Fruit fly (Drosophila melanogaster): ENCODE data around the gene CG32037.
A peak's percentile ranks its signal among the peaks of the same experiment; 100 is the strongest.

CG32037 gene

dm6 chr3L:9508653-9509036 is 16.6 kb upstream of the CG32037 start (continued):
- peak; percentile 84 for TF ChIP-seq CG2712 (tag; optimal IDR thresholded peaks at IDR 0.05)
- TF ChIP-seq Max (GFP tag; optimal IDR thresholded peaks at IDR 0.05), result no peak
- no peak for TF ChIP-seq kay (GFP tag; optimal IDR thresholded peaks at IDR 0.05)
- no peak for TF ChIP-seq CG10462 (GFP tag; optimal IDR thresholded peaks at IDR 0.05)
- peak; percentile 28; the same call in 1 of the 3 replicates for TF ChIP-seq zfh1 (GFP tag; IDR thresholded peaks at IDR 0.05)
- no peak for TF ChIP-seq disco-r (GFP tag; optimal IDR thresholded peaks at IDR 0.05)
- no peak for TF ChIP-seq Mes4 (GFP tag; optimal IDR thresholded peaks at IDR 0.05)
- TF ChIP-seq ara (GFP tag; IDR thresholded peaks at IDR 0.05), result no peak
- peak; percentile 67 for TF ChIP-seq fd96Cb (tag; optimal IDR thresholded peaks at IDR 0.05)
- peak; percentile 68 for TF ChIP-seq CG8924 (tag; optimal IDR thresholded peaks at IDR 0.05)
- TF ChIP-seq CG11723 (GFP tag; optimal IDR thresholded peaks at IDR 0.05), result peak; percentile 15
- TF ChIP-seq CG1024 (GFP tag; IDR thresholded peaks at IDR 0.05), result no peak
- TF ChIP-seq sc (optimal IDR thresholded peaks at IDR 0.05), result no peak
- TF ChIP-seq sc (GFP tag; optimal IDR thresholded peaks at IDR 0.05), result peak; percentile 32
- TF ChIP-seq hkb (optimal IDR thresholded peaks at IDR 0.05), result no peak
- peak; percentile 54 for TF ChIP-seq hkb (GFP tag; IDR thresholded peaks at IDR 0.05)
- peak; percentile 19 for TF ChIP-seq BtbVII (GFP tag; optimal IDR thresholded peaks at IDR 0.05)
- TF ChIP-seq salm (tag; optimal IDR thresholded peaks at IDR 0.05), result peak; percentile 56
- peak; percentile 72 for TF ChIP-seq Blimp-1 (GFP tag; optimal IDR thresholded peaks at IDR 0.05)
- TF ChIP-seq Hr3 (GFP tag; optimal IDR thresholded peaks at IDR 0.05), result peak; percentile 53
- no peak for TF ChIP-seq cas (GFP tag; IDR thresholded peaks at IDR 0.05)
- no peak for TF ChIP-seq CG16813 (GFP tag; IDR thresholded peaks at IDR 0.05; ENCODE audit: partially characterized antibody)
- TF ChIP-seq CG10209 (GFP tag; optimal IDR thresholded peaks at IDR 0.05), result peak; percentile 49
- no peak for TF ChIP-seq CG10543 (GFP tag; optimal IDR thresholded peaks at IDR 0.05)
- TF ChIP-seq CG17328 (GFP tag; IDR thresholded peaks at IDR 0.05), result peak; percentile 61
- TF ChIP-seq tna (GFP tag; IDR thresholded peaks at IDR 0.05; ENCODE audit: partially characterized antibody), result no peak
- TF ChIP-seq wor (GFP tag; IDR thresholded peaks at IDR 0.05), result no peak
- peak; percentile 53 for TF ChIP-seq Ssrp (tag; optimal IDR thresholded peaks at IDR 0.05)
- peak; percentile 37 for TF ChIP-seq CG18599 (GFP tag; optimal IDR thresholded peaks at IDR 0.05)
- peak; percentile 69 for TF ChIP-seq Sox102F (GFP tag; optimal IDR thresholded peaks at IDR 0.05)
- TF ChIP-seq croc (GFP tag; conservative IDR thresholded peaks at IDR 0.05), result peak; percentile 32; the same call in 1 of the 3 replicates
- peak; percentile 44 for TF ChIP-seq lmd (GFP tag; IDR thresholded peaks at IDR 0.05)
- no peak for TF ChIP-seq p53 (GFP tag; optimal IDR thresholded peaks at IDR 0.05)
- no peak for TF ChIP-seq kah (GFP tag; optimal IDR thresholded peaks at IDR 0.05)
- peak; percentile 83 for TF ChIP-seq CG18262 (tag; optimal IDR thresholded peaks at IDR 0.05)
- TF ChIP-seq CG5180 (GFP tag; optimal IDR thresholded peaks at IDR 0.05), result peak; percentile 13
- no peak for TF ChIP-seq Hand (GFP tag; optimal IDR thresholded peaks at IDR 0.05)
- TF ChIP-seq CG6654 (GFP tag; optimal IDR thresholded peaks at IDR 0.05), result no peak
- TF ChIP-seq CG15514 (GFP tag; optimal IDR thresholded peaks at IDR 0.05), result no peak
- TF ChIP-seq Hr78 (GFP tag; optimal IDR thresholded peaks at IDR 0.05), result peak in 1 of 2 experiments; percentile 20
- TF ChIP-seq shn (GFP tag; optimal IDR thresholded peaks at IDR 0.05), result no peak
- TF ChIP-seq MBD-R2 (GFP tag; IDR thresholded peaks at IDR 0.05), result no peak
- TF ChIP-seq CG3065 (GFP tag; optimal IDR thresholded peaks at IDR 0.05), result no peak
- peak; percentile 31 for TF ChIP-seq scrt (GFP tag; optimal IDR thresholded peaks at IDR 0.05)
- TF ChIP-seq Atf6 (GFP tag; IDR thresholded peaks at IDR 0.05), result peak; percentile 51; the same call in 1 of the 2 replicates
- TF ChIP-seq cad (GFP tag; optimal IDR thresholded peaks at IDR 0.05), result no peak
- TF ChIP-seq Nf-YC (tag; optimal IDR thresholded peaks at IDR 0.05), result peak; percentile 34
- TF ChIP-seq CG4424 (GFP tag; optimal IDR thresholded peaks at IDR 0.05), result peak; percentile 29
- no peak for TF ChIP-seq MTF-1 (GFP tag; optimal IDR thresholded peaks at IDR 0.05; ENCODE audit: borderline replicate concordance)
- peak; percentile 12 for TF ChIP-seq az2 (GFP tag; optimal IDR thresholded peaks at IDR 0.05)
- TF ChIP-seq stc (GFP tag; IDR thresholded peaks at IDR 0.05), result 0 out of 2 replicates have a peak, but pooled peaks have one; percentile 21

All from whole organism, embryonic.